Fruit fly (Drosophila melanogaster): ENCODE measurements around the gene CG43739.

DNA sequence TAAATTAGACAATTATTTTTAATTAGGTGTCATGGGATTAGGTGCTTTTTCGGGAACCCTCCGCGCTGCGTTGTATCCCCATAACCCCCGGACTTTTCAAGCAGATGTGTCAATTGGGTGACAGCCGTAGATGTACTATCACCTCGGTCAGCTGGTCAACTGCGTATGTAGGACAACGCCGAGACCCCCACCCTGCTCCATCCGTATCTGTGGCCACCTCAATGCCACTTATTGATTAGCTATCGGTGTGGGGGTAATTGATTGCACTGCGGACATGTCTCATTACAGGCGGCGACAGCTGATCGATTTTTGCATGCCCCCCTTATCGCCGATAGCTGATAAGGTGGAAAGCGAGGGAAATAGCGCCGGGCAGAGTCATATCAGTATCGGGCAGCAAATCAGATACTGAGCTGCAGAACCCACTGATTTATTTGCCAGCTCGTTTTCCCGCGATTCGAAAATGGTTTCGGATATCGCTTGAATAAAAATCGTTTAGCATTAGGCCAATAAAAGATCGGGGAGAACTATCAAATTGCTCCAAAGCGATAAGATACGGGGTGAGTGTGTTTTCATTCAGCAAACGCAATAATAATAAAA lies 35.0 kb downstream of the CG43739 start:
- TF ChIP-seq Met (GFP tag; optimal IDR thresholded peaks at IDR 0.05) (no peak), CG11294 (GFP tag; IDR thresholded peaks at IDR 0.05) (no peak), CG16779 (tag; optimal IDR thresholded peaks at IDR 0.05) (no peak), fd85E (GFP tag; optimal IDR thresholded peaks at IDR 0.05) (no peak), CG6276 (GFP tag; optimal IDR thresholded peaks at IDR 0.05) (no peak), esn (GFP tag; optimal IDR thresholded peaks at IDR 0.05) (no peak), CG32006 (GFP tag; optimal IDR thresholded peaks at IDR 0.05) (no peak)

All from whole organism, prepupa.